Worm (Caenorhabditis elegans) whole organism, L2 larva: ENCODE measurements around the gene C13B4.1.

Experiments
- C34F6.9 ChIP-seq: fragments of 150-350 bp; optimal IDR thresholded peaks from 2 replicates; lab custom pipeline; 2014; ENCODE audit warnings: missing biosample characterization, missing genetic modification characterization
- F13H6.1 ChIP-seq: sonication (generic microtip); optimal IDR thresholded peaks from 2 replicates; lab custom pipeline; 2016; ENCODE audit warnings: missing genetic modification characterization, missing compliant biosample characterization
- R02D3.7 ChIP-seq: fragments of 150-350 bp; optimal IDR thresholded peaks from 2 replicates; lab custom pipeline; 2014; ENCODE audit warnings: missing biosample characterization, missing genetic modification characterization
- alr-1 ChIP-seq: fragments of 150-350 bp; optimal IDR thresholded peaks from 2 replicates; lab custom pipeline; 2014; ENCODE audit warnings: missing biosample characterization, missing genetic modification characterization
- aly-2 ChIP-seq: fragments of 150-350 bp; optimal IDR thresholded peaks from 2 replicates; lab custom pipeline; 2014; ENCODE audit warnings: missing biosample characterization, missing genetic modification characterization
- ama-1 ChIP-seq: fragments of 150-350 bp; optimal IDR thresholded peaks from 2 replicates; lab custom pipeline; 2018; ENCODE audit warnings: inconsistent platforms
- ceh-16 ChIP-seq: fragments of 150-350 bp; optimal IDR thresholded peaks from 2 replicates; lab custom pipeline; 2014; ENCODE audit warnings: missing biosample characterization, missing genetic modification characterization
- crh-2 ChIP-seq: sonication (generic microtip); optimal IDR thresholded peaks from 2 replicates; lab custom pipeline; 2017; ENCODE audit warnings: missing biosample characterization, missing genetic modification characterization
- dmd-4 ChIP-seq: sonication (generic microtip); optimal IDR thresholded peaks from 2 replicates; lab custom pipeline; 2017; ENCODE audit warnings: missing biosample characterization, missing genetic modification characterization
- egl-27 ChIP-seq: sonication (generic microtip); optimal IDR thresholded peaks from 3 replicates; lab custom pipeline; 2017; ENCODE audit warnings: missing biosample characterization, missing genetic modification reagents, missing genetic modification characterization
- fos-1 ChIP-seq: fragments of 150-350 bp; optimal IDR thresholded peaks from 2 replicates; lab custom pipeline; 2014; ENCODE audit warnings: missing biosample characterization, missing genetic modification characterization
- gmeb-1 ChIP-seq: fragments of 150-350 bp; optimal IDR thresholded peaks from 2 replicates; lab custom pipeline; 2014; ENCODE audit warnings: missing biosample characterization, missing genetic modification characterization
- lin-11 ChIP-seq: fragments of 150-350 bp; sonication (generic microtip); optimal IDR thresholded peaks from 2 replicates; lab custom pipeline; 2014; ENCODE audit warnings: missing biosample characterization, missing genetic modification characterization, inconsistent platforms, mixed read lengths
- lin-13 ChIP-seq: fragments of 150-350 bp; optimal IDR thresholded peaks from 2 replicates; lab custom pipeline; 2014; ENCODE audit warnings: missing biosample characterization, missing genetic modification reagents, missing genetic modification characterization
- lin-39 ChIP-seq: fragments of 150-350 bp; optimal IDR thresholded peaks from 2 replicates; lab custom pipeline; 2014; ENCODE audit warnings: missing biosample characterization, missing genetic modification reagents, missing genetic modification characterization
- lsy-2 ChIP-seq, 2 experiments: fragments of 150-350 bp in 1 of 2; sonication (generic microtip) in 1 of 2; optimal IDR thresholded peaks; 2 replicates each; lab custom pipeline; 2014 to 2017; ENCODE audit warnings: missing biosample characterization in 2 of 2, missing genetic modification characterization in 2 of 2
- mdl-1 ChIP-seq, 2 experiments: fragments of 150-350 bp in 1 of 2; sonication (generic microtip) in 1 of 2; optimal IDR thresholded peaks; 2 replicates each; lab custom pipeline; 2017; ENCODE audit warnings: missing biosample characterization in 2 of 2, missing genetic modification characterization in 2 of 2
- nhr-10 ChIP-seq: sonication (generic microtip); optimal IDR thresholded peaks from 2 replicates; lab custom pipeline; 2017; ENCODE audit warnings: missing biosample characterization, missing genetic modification characterization
- nhr-11 ChIP-seq: fragments of 150-350 bp; optimal IDR thresholded peaks from 2 replicates; lab custom pipeline; 2014; ENCODE audit warnings: missing biosample characterization, missing genetic modification characterization
- nhr-129 ChIP-seq: fragments of 150-350 bp; optimal IDR thresholded peaks from 2 replicates; lab custom pipeline; 2014; ENCODE audit warnings: missing biosample characterization, missing genetic modification characterization
- nhr-23 ChIP-seq: fragments of 150-350 bp; optimal IDR thresholded peaks from 2 replicates; lab custom pipeline; 2014; ENCODE audit warnings: missing biosample characterization, missing genetic modification reagents, missing genetic modification characterization
- nhr-25 ChIP-seq: fragments of 150-350 bp; sonication (generic microtip); optimal IDR thresholded peaks from 3 replicates; lab custom pipeline; 2014; ENCODE audit warnings: missing biosample characterization, missing genetic modification characterization
- nhr-6 ChIP-seq: fragments of 150-350 bp; optimal IDR thresholded peaks from 2 replicates; lab custom pipeline; 2014; ENCODE audit warnings: missing biosample characterization, missing genetic modification characterization
- sem-4 ChIP-seq: fragments of 150-350 bp; optimal IDR thresholded peaks from 2 replicates; lab custom pipeline; 2014; ENCODE audit warnings: missing biosample characterization, missing genetic modification reagents, missing genetic modification characterization
- skn-1 ChIP-seq: sonication (generic microtip); optimal IDR thresholded peaks from 2 replicates; lab custom pipeline; 2017; ENCODE audit warnings: missing biosample characterization, missing genetic modification characterization
- sma-3 ChIP-seq: sonication (generic microtip); optimal IDR thresholded peaks from 2 replicates; lab custom pipeline; 2016; ENCODE audit warnings: missing genetic modification reagents, missing genetic modification characterization, missing compliant biosample characterization
- snpc-4 ChIP-seq: fragments of 150-350 bp; optimal IDR thresholded peaks from 2 replicates; lab custom pipeline; 2014; ENCODE audit warnings: missing biosample characterization, missing genetic modification characterization
- unc-55 ChIP-seq: fragments of 150-350 bp; sonication (generic microtip); optimal IDR thresholded peaks from 3 replicates; lab custom pipeline; 2014; ENCODE audit warnings: missing biosample characterization, missing genetic modification reagents, missing genetic modification characterization
- unc-62 ChIP-seq: fragments of 150-350 bp; optimal IDR thresholded peaks from 2 replicates; lab custom pipeline; 2014; ENCODE audit warnings: missing biosample characterization, missing genetic modification reagents, missing genetic modification characterization
- zag-1 ChIP-seq: fragments of 150-350 bp; optimal IDR thresholded peaks from 2 replicates; lab custom pipeline; 2014; ENCODE audit warnings: missing biosample characterization, missing genetic modification characterization
- ztf-1 ChIP-seq: fragments of 200-800 bp; sonication (Bioruptor generic); conservative IDR thresholded peaks from 2 replicates; pipeline ENCODE4 v1.3.6; 2022; ENCODE audit warnings: missing genetic modification characterization, missing compliant biosample characterization
- ztf-11 ChIP-seq: sonication (generic microtip); optimal IDR thresholded peaks from 2 replicates; lab custom pipeline; 2017; ENCODE audit warnings: missing biosample characterization, missing genetic modification characterization
- ztf-4 ChIP-seq: fragments of 150-350 bp; optimal IDR thresholded peaks from 2 replicates; lab custom pipeline; 2014; ENCODE audit warnings: missing biosample characterization, missing genetic modification characterization

Gene C13B4.1

ce11 chrII:14479583-14480245 lies at the start of gene C13B4.1:
TSS of gene C13B4.1 (minus strand) at chrII:14479633.
- TF ChIP-seq nhr-23 (tag; lab: Kevin White, UChicago) (no peak), gmeb-1 (tag; lab: Kevin White, UChicago) (peak; percentile 6)

- TF ChIP-seq sma-3: peak; percentile 84
- TF ChIP-seq snpc-4: peak; percentile 2
- TF ChIP-seq ztf-11 (tag; lab: Kevin White, UChicago): no peak
- TF ChIP-seq nhr-25 (tag; lab: Kevin White, UChicago): peak; percentile 63
- peak; percentile 88 for TF ChIP-seq unc-55
- peak; percentile 70 for TF ChIP-seq crh-2 (tag; lab: Kevin White, UChicago)
- peak; percentile 46 for TF ChIP-seq fos-1 (tag; lab: Kevin White, UChicago)
- no peak for TF ChIP-seq alr-1 (tag; lab: Kevin White, UChicago)
- no peak for TF ChIP-seq nhr-6
- TF ChIP-seq nhr-129: peak; percentile 72
- TF ChIP-seq gmeb-1 (tag; lab: Kevin White, UChicago): peak; percentile 33
- TF ChIP-seq lin-13 (GFP tag; lab: Kevin White, UChicago): peak; percentile 65
- TF ChIP-seq skn-1 (tag; lab: Kevin White, UChicago): no peak
- TF ChIP-seq ztf-4 (tag; lab: Kevin White, UChicago): no peak
- peak; percentile 82 to 98 for TF ChIP-seq lsy-2 (tag; optimal IDR thresholded peaks at IDR 0.05; lab: Kevin White, UChicago)
- peak; percentile 81 for TF ChIP-seq C34F6.9 (tag; lab: Kevin White, UChicago)
- no peak for TF ChIP-seq ztf-1 (GFP tag; lab: Robert Waterston, UW)
- TF ChIP-seq F13H6.1 (tag; lab: Kevin White, UChicago): peak; percentile 59
Measured at ce11 chrII:14528233-14528802, 48.9 kb upstream of the C13B4.1 start, which contains the start of the genes F57C2.5 and spat-1. TSS of gene F57C2.5 (minus strand) at chrII:14528239. TSS of gene spat-1 (plus strand) at chrII:14528752.

ce11 chrII:14527104-14527503 lies 47.7 kb upstream of the C13B4.1 start:
- TF ChIP-seq ama-1 (lab: Kevin White, UChicago) (no peak), zag-1 (tag; lab: Kevin White, UChicago) (no peak), dmd-4 (tag; lab: Kevin White, UChicago) (no peak), alr-1 (tag; lab: Kevin White, UChicago) (no peak), nhr-11 (tag; lab: Kevin White, UChicago) (no peak), F13H6.1 (tag; lab: Kevin White, UChicago) (no peak), fos-1 (tag; lab: Kevin White, UChicago) (no peak), nhr-25 (tag; lab: Kevin White, UChicago) (no peak), unc-62 (GFP tag; lab: Kevin White, UChicago) (no peak), sem-4 (tag; lab: Kevin White, UChicago) (no peak), mdl-1 (tag; optimal IDR thresholded peaks at IDR 0.05; lab: Kevin White, UChicago) (no peak), ceh-16 (tag; lab: Kevin White, UChicago) (no peak), nhr-129 (no peak), sma-3 (no peak), lin-11 (no peak), lsy-2 (tag; optimal IDR thresholded peaks at IDR 0.05; lab: Kevin White, UChicago) (no peak)

- TF ChIP-seq aly-2 (tag; lab: Kevin White, UChicago): no peak
- TF ChIP-seq ceh-16 (tag; lab: Kevin White, UChicago): no peak
- TF ChIP-seq ama-1 (lab: Kevin White, UChicago): no peak
- no peak for TF ChIP-seq nhr-10 (tag; lab: Kevin White, UChicago)
- TF ChIP-seq lin-39 (tag; lab: Kevin White, UChicago): no peak
- no peak for TF ChIP-seq crh-2 (tag; lab: Kevin White, UChicago)
- TF ChIP-seq egl-27 (tag; lab: Kevin White, UChicago): no peak
- TF ChIP-seq F13H6.1 (tag; lab: Kevin White, UChicago): no peak
- no peak for TF ChIP-seq snpc-4
- no peak for TF ChIP-seq R02D3.7 (tag; lab: Kevin White, UChicago)
- no peak for TF ChIP-seq lsy-2 (tag; optimal IDR thresholded peaks at IDR 0.05; lab: Kevin White, UChicago)
- no peak for TF ChIP-seq C34F6.9 (tag; lab: Kevin White, UChicago)
- TF ChIP-seq nhr-6: no peak
Measured at ce11 chrII:14525013-14525412, 45.6 kb upstream of the C13B4.1 start, which contains the start of gene F57C2.4. TSS of gene F57C2.4 (plus strand) at chrII:14525313.
